Fruit fly (Drosophila melanogaster) whole organism, wandering third instar larva: Measurements from ENCODE around the gene Ucp4C.

Experiments
- Abd-B ChIP-seq: fragments of >200 bp; optimal IDR thresholded peaks from 2 replicates; lab custom pipeline; 2017; ENCODE audit warnings: missing biosample characterization, missing genetic modification characterization
- CG32264 ChIP-seq: fragments of 200-800 bp; sonication (Bioruptor generic); optimal IDR thresholded peaks from 2 replicates; lab custom pipeline; 2016; ENCODE audit warnings: missing biosample characterization, missing genetic modification characterization
- CG9705 ChIP-seq: fragments of 200-800 bp; sonication (Bioruptor generic); optimal IDR thresholded peaks from 2 replicates; lab custom pipeline; 2018; ENCODE audit warnings: missing biosample characterization, mild to moderate bottlenecking, missing genetic modification characterization
- CrebA ChIP-seq: fragments of 200-800 bp; sonication (Bioruptor generic); optimal IDR thresholded peaks from 2 replicates; lab custom pipeline; 2016; ENCODE audit warnings: missing biosample characterization, mild to moderate bottlenecking, missing genetic modification characterization, borderline replicate concordance
- Dfd ChIP-seq: fragments of >200 bp; optimal IDR thresholded peaks from 2 replicates; lab custom pipeline; 2017; ENCODE audit warnings: missing biosample characterization, missing genetic modification characterization
- Dif ChIP-seq: fragments of 200-275, 200-300 bp; sonication (Bioruptor generic); optimal IDR thresholded peaks from 2 replicates; lab custom pipeline; 2018; ENCODE audit warnings: missing biosample characterization, missing genetic modification characterization; ENCODE audit not compliant: partially characterized antibody
- GATAd ChIP-seq: sonication (Bioruptor generic); optimal IDR thresholded peaks from 2 replicates; lab custom pipeline; 2016; ENCODE audit warnings: missing biosample characterization, missing genetic modification characterization
- HLH106 ChIP-seq: fragments of 200-800 bp; optimal IDR thresholded peaks from 3 replicates; lab custom pipeline; 2019; ENCODE audit warnings: missing biosample characterization, mild to moderate bottlenecking, missing genetic modification characterization, moderate library complexity
- Hnf4 ChIP-seq: fragments of 200-800 bp; sonication (Bioruptor generic); optimal IDR thresholded peaks from 2 replicates; lab custom pipeline; 2016; ENCODE audit warnings: missing biosample characterization, mild to moderate bottlenecking, missing genetic modification characterization
- Hr78 ChIP-seq: fragments of >200 bp; optimal IDR thresholded peaks from 2 replicates; lab custom pipeline; 2017; ENCODE audit warnings: missing biosample characterization, missing genetic modification characterization
- Hr83 ChIP-seq: fragments of 200-300 bp; sonication (Bioruptor generic); optimal IDR thresholded peaks from 2 replicates; lab custom pipeline; 2016; ENCODE audit warnings: missing biosample characterization, mild to moderate bottlenecking, missing genetic modification characterization, moderate library complexity; ENCODE audit not compliant: poor library complexity, severe bottlenecking
- Jra ChIP-seq: sonication (Bioruptor generic); optimal IDR thresholded peaks from 2 replicates; lab custom pipeline; 2016; ENCODE audit warnings: missing biosample characterization, missing genetic modification characterization
- Mio ChIP-seq: sonication (Bioruptor generic); optimal IDR thresholded peaks from 2 replicates; lab custom pipeline; 2016; ENCODE audit warnings: missing biosample characterization, missing genetic modification characterization
- Myc ChIP-seq: fragments of >200 bp; optimal IDR thresholded peaks from 2 replicates; lab custom pipeline; 2017
- N ChIP-seq: fragments of >200 bp; optimal IDR thresholded peaks from 2 replicates; lab custom pipeline; 2018; ENCODE audit warnings: missing biosample characterization, missing external identifiers, missing genetic modification characterization
- OdsH ChIP-seq: fragments of 200-800 bp; sonication (Bioruptor generic); optimal IDR thresholded peaks from 2 replicates; lab custom pipeline; 2016; ENCODE audit warnings: missing biosample characterization, mild to moderate bottlenecking, missing genetic modification characterization
- Rel ChIP-seq, 2 experiments: fragments of 200-800 bp; sonication (Bioruptor generic) in 1 of 2; optimal IDR thresholded peaks; 2 replicates in 1 of 2; 3 replicates in 1 of 2; lab custom pipeline; 2016 to 2019; ENCODE audit warnings: mild to moderate bottlenecking in 2 of 2, missing biosample characterization in 2 of 2, missing genetic modification characterization in 2 of 2, moderate library complexity in 1 of 2
- Sp1 ChIP-seq: fragments of 200-800 bp; sonication (Bioruptor generic); optimal IDR thresholded peaks from 3 replicates; lab custom pipeline; 2019; ENCODE audit warnings: missing biosample characterization, mild to moderate bottlenecking, missing genetic modification characterization, moderate library complexity
- Vsx2 ChIP-seq: fragments of 200-300, 225-300 bp; sonication (Bioruptor generic); optimal IDR thresholded peaks from 2 replicates; lab custom pipeline; 2018; ENCODE audit warnings: missing biosample characterization, missing genetic modification characterization; ENCODE audit not compliant: partially characterized antibody
- br ChIP-seq: fragments of 200-800 bp; sonication (Bioruptor generic); optimal IDR thresholded peaks from 2 replicates; lab custom pipeline; 2016; ENCODE audit warnings: missing biosample characterization, missing genetic modification characterization
- brk ChIP-seq: fragments of 200-800 bp; sonication (Bioruptor generic); optimal IDR thresholded peaks from 2 replicates; lab custom pipeline; 2016; ENCODE audit warnings: missing biosample characterization, mild to moderate bottlenecking, missing genetic modification characterization
- dl ChIP-seq, 2 experiments: fragments of 175-275, 200-275 bp in 1 of 2; fragments of 200-275 bp in 1 of 2; sonication (Bioruptor generic); optimal IDR thresholded peaks; lab custom pipeline; 2018; ENCODE audit warnings: mild to moderate bottlenecking in 2 of 2, missing biosample characterization in 2 of 2, missing genetic modification characterization in 2 of 2, moderate library complexity in 2 of 2; ENCODE audit not compliant: partially characterized antibody in 2 of 2, insufficient read depth in 1 of 2
- dmrt93B ChIP-seq: fragments of 200-800 bp; sonication (Bioruptor generic); optimal IDR thresholded peaks from 2 replicates; lab custom pipeline; 2018; ENCODE audit warnings: missing biosample characterization, mild to moderate bottlenecking, missing genetic modification characterization
- dsf ChIP-seq: sonication (Bioruptor generic); optimal IDR thresholded peaks from 2 replicates; lab custom pipeline; 2016; ENCODE audit warnings: missing biosample characterization, missing genetic modification characterization, borderline replicate concordance
- ey ChIP-seq: fragments of 200-800 bp; sonication (Bioruptor generic); optimal IDR thresholded peaks from 2 replicates; lab custom pipeline; 2016; ENCODE audit warnings: missing biosample characterization, missing genetic modification characterization
- foxo ChIP-seq, 2 experiments: fragments of 200-800 bp; sonication (Bioruptor generic); optimal IDR thresholded peaks; 2 replicates in 1 of 2; 3 replicates in 1 of 2; lab custom pipeline; 2016 to 2017; ENCODE audit warnings: missing biosample characterization in 2 of 2, missing genetic modification characterization in 2 of 2
- fru ChIP-seq: fragments of 200-800 bp; sonication (Bioruptor generic); optimal IDR thresholded peaks from 3 replicates; lab custom pipeline; 2016; ENCODE audit warnings: missing biosample characterization, mild to moderate bottlenecking, missing genetic modification characterization
- h ChIP-seq: fragments of 200-800 bp; sonication (Bioruptor generic); optimal IDR thresholded peaks from 3 replicates; lab custom pipeline; 2016; ENCODE audit warnings: missing biosample characterization, mild to moderate bottlenecking, missing genetic modification characterization
- jim ChIP-seq: fragments of 175-275, 200-325 bp; sonication (Bioruptor generic); optimal IDR thresholded peaks from 2 replicates; lab custom pipeline; 2016; ENCODE audit warnings: missing biosample characterization, mild to moderate bottlenecking, missing genetic modification characterization
- lola ChIP-seq: fragments of >200 bp; optimal IDR thresholded peaks from 2 replicates; lab custom pipeline; 2017; ENCODE audit warnings: missing biosample characterization, missing genetic modification characterization
- pan ChIP-seq: fragments of >200 bp; optimal IDR thresholded peaks from 2 replicates; lab custom pipeline; 2017
- psq ChIP-seq: fragments of 200-800 bp; sonication (Bioruptor generic); optimal IDR thresholded peaks from 3 replicates; lab custom pipeline; 2017; ENCODE audit warnings: missing biosample characterization, mild to moderate bottlenecking, missing genetic modification characterization, moderate library complexity
- rgr ChIP-seq: fragments of 200-800 bp; sonication (Bioruptor generic); optimal IDR thresholded peaks from 3 replicates; lab custom pipeline; 2016; ENCODE audit warnings: missing biosample characterization, mild to moderate bottlenecking, missing genetic modification characterization
- sage ChIP-seq: fragments of 200-800 bp; sonication (Bioruptor generic); optimal IDR thresholded peaks from 2 replicates; lab custom pipeline; 2016; ENCODE audit warnings: missing biosample characterization, mild to moderate bottlenecking, missing genetic modification characterization
- sv ChIP-seq: fragments of 200-800 bp; sonication (Bioruptor generic); optimal IDR thresholded peaks from 3 replicates; lab custom pipeline; 2016; ENCODE audit warnings: missing biosample characterization, missing genetic modification characterization
- tai ChIP-seq: sonication (Bioruptor generic); optimal IDR thresholded peaks from 2 replicates; lab custom pipeline; 2016; ENCODE audit warnings: missing biosample characterization, missing genetic modification characterization
- usp ChIP-seq: fragments of >200 bp; optimal IDR thresholded peaks from 2 replicates; lab custom pipeline; 2017; ENCODE audit warnings: missing biosample characterization, missing genetic modification characterization
- woc ChIP-seq: sonication (Bioruptor generic); optimal IDR thresholded peaks from 2 replicates; lab custom pipeline; 2016; ENCODE audit warnings: missing biosample characterization, mild to moderate bottlenecking, missing genetic modification characterization

Gene Ucp4C

DNA sequence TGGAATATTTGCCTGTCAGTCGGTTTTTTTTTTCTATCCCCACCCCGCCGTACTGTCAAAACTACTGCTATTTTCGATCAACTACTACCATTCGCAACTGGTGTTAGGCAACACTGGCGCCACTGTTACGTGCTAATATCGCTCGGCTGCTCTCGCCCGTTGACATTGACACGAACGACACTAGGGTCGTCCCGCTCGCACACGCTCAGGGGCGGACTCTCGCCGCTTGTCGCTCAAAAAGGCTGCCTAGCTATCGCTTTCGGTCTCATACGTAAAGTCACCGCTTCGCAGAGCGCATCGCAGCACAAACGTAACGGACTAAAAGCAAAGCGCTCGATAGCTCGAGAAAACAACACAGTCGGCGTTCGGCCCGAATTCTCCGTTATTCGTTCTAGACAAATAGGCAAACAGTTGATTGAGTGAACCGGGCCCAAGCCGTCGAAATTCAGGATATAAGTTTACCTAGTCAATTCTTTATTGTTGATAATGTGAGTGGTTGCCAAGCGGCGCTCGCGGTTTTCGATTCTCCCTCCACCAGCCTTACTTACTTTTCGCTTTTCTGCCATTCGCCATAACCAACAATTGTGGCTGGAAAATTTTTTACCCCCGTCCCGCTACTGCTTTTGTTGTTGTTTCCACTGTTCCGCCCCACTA is 14.1 kb downstream of the Ucp4C start:
- TF ChIP-seq N (GFP tag; lab: Kevin White, UChicago) (no peak), br (GFP tag; lab: Kevin White, UChicago) (peak; percentile 73), tai (GFP tag; lab: Kevin White, UChicago) (no peak), Rel (GFP tag; optimal IDR thresholded peaks at IDR 0.05; lab: Kevin White, UChicago) (peak; percentile 32), Rel (tag; optimal IDR thresholded peaks at IDR 0.05; lab: Kevin White, UChicago) (peak; percentile 75), brk (GFP tag; lab: Kevin White, UChicago) (no peak), usp (GFP tag; lab: Kevin White, UChicago) (no peak), Hr78 (GFP tag; lab: Kevin White, UChicago) (no peak), dmrt93B (GFP tag; lab: Kevin White, UChicago) (no peak), OdsH (GFP tag; lab: Kevin White, UChicago) (peak; percentile 38), dsf (GFP tag; lab: Kevin White, UChicago) (no peak), Sp1 (peak; percentile 73), jim (GFP tag; lab: Kevin White, UChicago) (no peak), foxo (GFP tag; optimal IDR thresholded peaks at IDR 0.05; lab: Kevin White, UChicago) (peak; percentile 47 to 67), Myc (lab: Kevin White, UChicago) (no peak), CG32264 (GFP tag; lab: Kevin White, UChicago) (no peak), CG9705 (peak; percentile 11), CrebA (GFP tag; lab: Kevin White, UChicago) (no peak), HLH106 (tag; lab: Kevin White, UChicago) (peak; percentile 37), Mio (no peak), Hr83 (GFP tag; lab: Kevin White, UChicago) (peak; percentile 64), Dif (GFP tag; lab: Kevin White, UChicago) (peak; percentile 79), woc (GFP tag; lab: Kevin White, UChicago) (no peak), rgr (GFP tag; lab: Kevin White, UChicago) (peak; percentile 70), Jra (GFP tag; lab: Kevin White, UChicago) (peak; percentile 73), Dfd (no peak), pan (no peak), GATAd (GFP tag; lab: Kevin White, UChicago) (no peak), Abd-B (no peak), h (GFP tag; lab: Kevin White, UChicago) (peak; percentile 72), Vsx2 (GFP tag; lab: Kevin White, UChicago) (no peak), dl (GFP tag; optimal IDR thresholded peaks at IDR 0.05; lab: Kevin White, UChicago; ENCODE audit: insufficient read depth in 1 of 2, partially characterized antibody in 2 of 2) (peak in 1 of 2 experiments; percentile 46), psq (peak; percentile 32), lola (GFP tag; lab: Kevin White, UChicago) (no peak), Hnf4 (GFP tag; lab: Kevin White, UChicago) (peak; percentile 78), sv (GFP tag; lab: Kevin White, UChicago) (peak; percentile 27), fru (GFP tag; lab: Kevin White, UChicago) (peak; percentile 52), ey (GFP tag; lab: Kevin White, UChicago) (peak; percentile 1), sage (no peak)

DNA sequence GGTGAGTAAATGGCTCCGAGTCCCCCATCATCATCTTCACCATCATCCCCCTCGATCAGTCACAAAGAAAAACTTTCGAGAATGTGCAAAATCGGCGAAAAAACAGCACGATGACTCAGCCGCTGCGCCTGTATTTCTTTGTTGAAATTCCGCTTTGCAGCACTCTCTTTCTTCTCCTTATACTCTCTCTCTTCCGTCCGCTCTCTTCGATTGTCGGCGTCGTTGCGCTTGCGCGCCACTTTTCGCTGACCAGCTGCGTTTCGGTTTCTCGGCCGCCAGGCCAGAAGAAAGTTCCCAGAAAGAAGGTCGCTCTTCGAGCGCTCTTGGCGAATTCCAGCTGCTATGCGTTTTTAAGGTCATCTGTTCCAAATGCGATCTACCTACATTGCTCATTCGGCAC is 14.9 kb downstream of the Ucp4C start:
- TF ChIP-seq pan (no peak), Dif (GFP tag; lab: Kevin White, UChicago) (peak; percentile 20), dl (GFP tag; optimal IDR thresholded peaks at IDR 0.05; lab: Kevin White, UChicago; ENCODE audit: insufficient read depth in 1 of 2, partially characterized antibody in 2 of 2) (peak; percentile 56 to 59), Jra (GFP tag; lab: Kevin White, UChicago) (peak; percentile 27), Sp1 (no peak)
- TF ChIP-seq, all 38 proteins: peak for 3
